Worm (Caenorhabditis elegans) whole organism, L4/young adult: ENCODE results near the gene C52A10.3.

ENCODE experiments used
- dao-5 ChIP-seq: sonication (generic microtip); optimal IDR thresholded peaks from 2 replicates; lab custom pipeline; 2016; ENCODE audit warnings: missing genotype, missing genetic modification characterization, moderate library complexity, missing compliant biosample characterization
- him-1 ChIP-seq: sonication (generic microtip); optimal IDR thresholded peaks from 2 replicates; lab custom pipeline; 2016; ENCODE audit warnings: missing genotype, missing genetic modification reagents, missing genetic modification characterization, missing compliant biosample characterization

- TF ChIP-seq him-1 (tag; lab: Kevin White, UChicago) (no peak), dao-5 (no peak)
Observed at ce11 chrV:5228513-5228912, 10.8 kb downstream of the C52A10.3 start.
